Fruit fly (Drosophila melanogaster): ENCODE results near the gene brwl.
A peak's percentile ranks its signal among the peaks of the same experiment; 100 is the strongest.

Gene brwl

DNA sequence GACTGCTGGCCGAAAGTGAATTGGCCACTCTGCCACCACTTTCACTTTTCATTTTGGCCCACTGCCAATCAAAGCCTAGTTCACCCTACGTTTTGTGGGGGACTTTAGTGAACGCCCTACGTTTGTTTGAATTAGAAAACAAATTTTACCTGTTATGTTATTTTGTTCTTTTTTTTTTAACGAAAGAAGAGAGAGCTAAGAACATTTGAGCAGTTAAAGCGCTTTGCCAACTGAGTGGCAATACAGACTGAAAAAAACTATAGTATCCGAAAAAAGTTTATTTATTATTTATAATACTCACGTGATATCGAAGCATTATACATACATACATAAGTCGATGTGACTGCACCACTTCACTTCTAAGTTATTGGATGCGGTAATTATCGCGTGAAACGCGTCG, 49.2 kb downstream of the brwl start (continued):
- no peak for TF ChIP-seq sob (GFP tag; IDR thresholded peaks at IDR 0.05)
- no peak for TF ChIP-seq CG9215 (GFP tag; IDR thresholded peaks at IDR 0.05)
- TF ChIP-seq dm (GFP tag; optimal IDR thresholded peaks at IDR 0.05), result no peak
- TF ChIP-seq HLH54F (GFP tag; optimal IDR thresholded peaks at IDR 0.05), result no peak
- TF ChIP-seq CG2678 (tag; optimal IDR thresholded peaks at IDR 0.05), result peak; percentile 48
- no peak for TF ChIP-seq z (GFP tag; IDR thresholded peaks at IDR 0.05)
- TF ChIP-seq Trl (optimal IDR thresholded peaks at IDR 0.05), result no peak
- no peak for TF ChIP-seq Trl (GFP tag; optimal IDR thresholded peaks at IDR 0.05)
- TF ChIP-seq tx (GFP tag; optimal IDR thresholded peaks at IDR 0.05), result no peak
- TF ChIP-seq MTF-1 (GFP tag; optimal IDR thresholded peaks at IDR 0.05; ENCODE audit: borderline replicate concordance), result no peak
- 0 out of 3 replicates have a peak, but pooled peaks have one; percentile 24 for TF ChIP-seq tgo (GFP tag; IDR thresholded peaks at IDR 0.05)
- no peak for TF ChIP-seq sens-2 (GFP tag; IDR thresholded peaks at IDR 0.05)
- TF ChIP-seq CG17912 (GFP tag; optimal IDR thresholded peaks at IDR 0.05), result no peak
- 0 out of 3 replicates have a peak, but pooled peaks have one; percentile 16 for TF ChIP-seq dysf (GFP tag; IDR thresholded peaks at IDR 0.05)
- no peak for TF ChIP-seq otp (GFP tag; IDR thresholded peaks at IDR 0.05)
- peak in 1 of 2 experiments; percentile 38 for TF ChIP-seq Pdp1 (GFP tag; optimal IDR thresholded peaks at IDR 0.05)
- TF ChIP-seq wor (GFP tag; IDR thresholded peaks at IDR 0.05), result no peak
- TF ChIP-seq scrt (GFP tag; optimal IDR thresholded peaks at IDR 0.05), result no peak
- no peak for TF ChIP-seq inv (GFP tag; IDR thresholded peaks at IDR 0.05; ENCODE audit: partially characterized antibody)
- no peak for TF ChIP-seq CG8089 (GFP tag; optimal IDR thresholded peaks at IDR 0.05)
- TF ChIP-seq CG15073 (GFP tag; optimal IDR thresholded peaks at IDR 0.05), result no peak
- TF ChIP-seq vfl (GFP tag; optimal IDR thresholded peaks at IDR 0.05), result no peak
- no peak for TF ChIP-seq CG16779 (GFP tag; IDR thresholded peaks at IDR 0.05)
- peak; percentile 5 for TF ChIP-seq HHEX (GFP tag; optimal IDR thresholded peaks at IDR 0.05)
- no peak for TF ChIP-seq Hr78 (GFP tag; optimal IDR thresholded peaks at IDR 0.05)
- TF ChIP-seq Jarid2 (GFP tag; optimal IDR thresholded peaks at IDR 0.05), result no peak
- no peak for TF ChIP-seq stwl (tag; optimal IDR thresholded peaks at IDR 0.05)
- TF ChIP-seq CG1233 (GFP tag; optimal IDR thresholded peaks at IDR 0.05), result no peak
- no peak for TF ChIP-seq abd-A (tag; optimal IDR thresholded peaks at IDR 0.05)
- no peak for TF ChIP-seq Nf-YB (GFP tag; optimal IDR thresholded peaks at IDR 0.05)
- TF ChIP-seq ind (GFP tag; optimal IDR thresholded peaks at IDR 0.05), result peak; percentile 3
- TF ChIP-seq Meics (GFP tag; optimal IDR thresholded peaks at IDR 0.05), result peak; percentile 11
- TF ChIP-seq CG2889 (GFP tag; IDR thresholded peaks at IDR 0.05), result no peak
- peak; percentile 38; the same call in 1 of the 2 replicates for TF ChIP-seq CG31441 (GFP tag; IDR thresholded peaks at IDR 0.05)
- TF ChIP-seq CG31365 (tag; optimal IDR thresholded peaks at IDR 0.05), result no peak
- peak; percentile 82 for TF ChIP-seq CG10274 (GFP tag; optimal IDR thresholded peaks at IDR 0.05)
- no peak for TF ChIP-seq CG17612 (GFP tag; IDR thresholded peaks at IDR 0.05)
- 0 out of 2 replicates have a peak, but pooled peaks have one; percentile 32 for TF ChIP-seq E2f2 (GFP tag; IDR thresholded peaks at IDR 0.05)
- TF ChIP-seq Drgx (GFP tag; IDR thresholded peaks at IDR 0.05), result no peak
- no peak for TF ChIP-seq cato (GFP tag; optimal IDR thresholded peaks at IDR 0.05; ENCODE audit: borderline replicate concordance)
- no peak for TF ChIP-seq Poxn (GFP tag; IDR thresholded peaks at IDR 0.05)
- TF ChIP-seq CG4282 (GFP tag; optimal IDR thresholded peaks at IDR 0.05), result no peak
- no peak for TF ChIP-seq CG42726 (GFP tag; IDR thresholded peaks at IDR 0.05; ENCODE audit: partially characterized antibody)
- no peak for TF ChIP-seq fd3F (GFP tag; optimal IDR thresholded peaks at IDR 0.05)
- TF ChIP-seq da (GFP tag; optimal IDR thresholded peaks at IDR 0.05), result no peak
- no peak for TF ChIP-seq Gsc (GFP tag; IDR thresholded peaks at IDR 0.05)
- TF ChIP-seq CG10543 (GFP tag; optimal IDR thresholded peaks at IDR 0.05), result no peak
- TF ChIP-seq phol (tag; optimal IDR thresholded peaks at IDR 0.05), result peak; percentile 14
- no peak for TF ChIP-seq mirr (GFP tag; optimal IDR thresholded peaks at IDR 0.05)
- no peak for TF ChIP-seq HmgZ (tag; optimal IDR thresholded peaks at IDR 0.05)
- no peak for TF ChIP-seq BEAF-32 (GFP tag; optimal IDR thresholded peaks at IDR 0.05)
